Worm (Caenorhabditis elegans): ENCODE measurements around the gene srv-27.
"Not testable (repeated sequence)": the region's sequence is repeated elsewhere in the genome, so short reads cannot be mapped to it uniquely, and the experiment has no call there.

DNA sequence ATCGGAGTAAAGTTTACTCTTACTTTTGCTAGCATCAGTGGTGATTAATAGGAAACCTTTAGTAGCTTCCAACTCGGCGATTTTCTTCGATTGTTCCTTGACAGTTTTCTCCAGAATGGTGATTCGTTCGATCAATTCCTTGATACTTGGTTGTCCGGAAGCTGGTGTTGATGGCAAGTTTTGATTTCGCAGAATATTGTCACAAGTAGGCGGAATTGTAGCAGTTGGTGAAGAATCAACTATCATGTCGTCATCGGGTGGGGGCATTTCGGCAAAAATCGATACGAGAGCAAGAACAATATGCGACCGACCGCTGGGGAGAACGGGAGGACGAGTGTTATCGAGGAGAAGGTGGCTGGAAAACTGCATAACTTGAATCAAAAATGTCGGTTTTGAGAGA lies 49.1 kb upstream of the srv-27 start, which contains the start of gene Y73B6BL.289:
- not testable (repeated sequence) for TF ChIP-seq snpc-4 (GFP tag; optimal IDR thresholded peaks at IDR 0.05); snpc-4 (tag; optimal IDR thresholded peaks at IDR 0.05); F23B12.7 (tag; optimal IDR thresholded peaks at IDR 0.05; ENCODE audit: insufficient read depth); ztf-28 (GFP tag; IDR thresholded peaks at IDR 0.05); lsl-1 (GFP tag; optimal IDR thresholded peaks at IDR 0.05); hmg-20 (GFP tag; IDR thresholded peaks at IDR 0.05); ama-1 (optimal IDR thresholded peaks at IDR 0.05); ama-1 (GFP tag; optimal IDR thresholded peaks at IDR 0.05); tbx-9 (tag; optimal IDR thresholded peaks at IDR 0.05; ENCODE audit: borderline replicate concordance); ztf-26 (tag; optimal IDR thresholded peaks at IDR 0.05); unc-62 (GFP tag; optimal IDR thresholded peaks at IDR 0.05); C06A6.2 (GFP tag; conservative IDR thresholded peaks at IDR 0.05)
